Worm (Caenorhabditis elegans) whole organism, midembryonic: ENCODE results near the gene ent-3.

Experiments
- T22C8.4 ChIP-seq: fragments of 200-800 bp; sonication (Bioruptor generic); IDR thresholded peaks from 2 replicates; pipeline ENCODE4 v1.3.6; 2022; ENCODE audit warnings: missing genetic modification characterization, missing compliant biosample characterization
- cog-1 ChIP-seq: sonication (generic microtip); optimal IDR thresholded peaks from 2 replicates; lab custom pipeline; 2016; ENCODE audit warnings: missing genetic modification characterization, missing compliant biosample characterization
- flt-1 ChIP-seq: fragments of 200-800 bp; sonication (Bioruptor generic); IDR thresholded peaks from 2 replicates; pipeline ENCODE4 v1.3.6; 2022; ENCODE audit warnings: missing genetic modification characterization, missing compliant biosample characterization
- klf-2 ChIP-seq: fragments of 200-800 bp; sonication (Bioruptor generic); conservative IDR thresholded peaks from 2 replicates; pipeline ENCODE4 v1.3.6; 2022; ENCODE audit warnings: missing genetic modification reagents, missing genetic modification characterization, missing compliant biosample characterization
- ztf-23 ChIP-seq: fragments of 200-800 bp; sonication (Bioruptor generic); IDR thresholded peaks from 2 replicates; pipeline ENCODE4 v1.3.6; 2022; ENCODE audit warnings: missing genetic modification reagents, missing genetic modification characterization, missing compliant biosample characterization
- ztf-29 ChIP-seq: fragments of 200-800 bp; sonication (Bioruptor generic); IDR thresholded peaks from 2 replicates; pipeline ENCODE4 v1.3.6; 2022; ENCODE audit warnings: missing genetic modification reagents, missing genetic modification characterization, missing compliant biosample characterization

DNA sequence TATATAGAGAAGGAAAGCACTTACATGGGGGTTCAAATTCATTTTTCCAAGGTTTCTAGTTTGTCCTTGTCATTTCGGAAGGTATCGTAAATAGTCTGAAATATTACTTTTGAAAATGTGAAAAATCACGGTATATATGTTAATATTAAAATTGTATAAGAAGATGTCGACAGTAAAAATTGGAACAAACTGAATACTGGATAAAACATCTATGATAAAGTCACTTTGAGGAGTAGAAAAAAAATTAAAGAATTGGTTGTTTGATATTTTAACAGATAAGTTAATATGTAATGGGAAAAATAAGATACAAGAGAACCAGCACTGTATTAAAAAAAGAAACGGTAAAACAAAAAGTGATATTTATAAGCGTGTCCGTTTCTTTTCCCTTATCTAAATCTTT is 9.5 kb downstream of the ent-3 start, which contains the start of gene nep-21:
- TF ChIP-seq cog-1 (tag; lab: Kevin White, UChicago) (no peak), T22C8.4 (GFP tag; lab: Robert Waterston, UW) (no peak), ztf-23 (GFP tag; lab: Robert Waterston, UW) (no peak), ztf-29 (no peak), flt-1 (no peak), klf-2 (GFP tag; lab: Robert Waterston, UW) (no peak)
